Worm (Caenorhabditis elegans): ENCODE measurements around the gene Y60A9.3.

Gene Y60A9.3

ce11 chrX:14423105-14423504 is 40.1 kb downstream of the Y60A9.3 start, which contains the start of gene fipr-3:
Gene fipr-3, plus strand, starts transcription at chrX:14423405.
- TF ChIP-seq vab-15 (tag; optimal IDR thresholded peaks at IDR 0.05) (no peak), lin-35 (GFP tag; optimal IDR thresholded peaks at IDR 0.05) (no peak), nhr-85 (tag) (no peak), fos-1 (tag; optimal IDR thresholded peaks at IDR 0.05) (no peak), lin-39 (tag; optimal IDR thresholded peaks at IDR 0.05) (no peak), elt-2 (tag; optimal IDR thresholded peaks at IDR 0.05) (no peak), unc-62 (GFP tag; optimal IDR thresholded peaks at IDR 0.05) (no peak)

ce11 chrX:14424186-14424585 is 41.1 kb downstream of the Y60A9.3 start:
- TF ChIP-seq ceh-63 (GFP tag; optimal IDR thresholded peaks at IDR 0.05) (no peak), ztf-4 (tag; optimal IDR thresholded peaks at IDR 0.05) (no peak), irx-1 (tag; optimal IDR thresholded peaks at IDR 0.05) (no peak), lin-39 (tag; optimal IDR thresholded peaks at IDR 0.05) (no peak), egl-13 (tag; optimal IDR thresholded peaks at IDR 0.05) (no peak), sptf-1 (tag; optimal IDR thresholded peaks at IDR 0.05) (no peak), unc-98 (GFP tag; IDR thresholded peaks at IDR 0.05) (no peak), ceh-90 (tag; optimal IDR thresholded peaks at IDR 0.05) (no peak), jun-1 (tag; optimal IDR thresholded peaks at IDR 0.05) (no peak), nhr-12 (tag; optimal IDR thresholded peaks at IDR 0.05) (no peak), ceh-82 (tag; optimal IDR thresholded peaks at IDR 0.05) (no peak), ces-1 (GFP tag; optimal IDR thresholded peaks at IDR 0.05) (no peak), egl-27 (tag; optimal IDR thresholded peaks at IDR 0.05) (no peak), vab-15 (tag; optimal IDR thresholded peaks at IDR 0.05) (no peak), C34B4.2 (tag; optimal IDR thresholded peaks at IDR 0.05) (no peak), nhr-90 (tag; optimal IDR thresholded peaks at IDR 0.05; ENCODE audit: poor library complexity) (no peak), sup-37 (GFP tag; optimal IDR thresholded peaks at IDR 0.05) (no peak), dsc-1 (tag; optimal IDR thresholded peaks at IDR 0.05) (no peak), hlh-17 (GFP tag; optimal IDR thresholded peaks at IDR 0.05; ENCODE audit: borderline replicate concordance) (no peak)

- TF ChIP-seq lin-14 (GFP tag; optimal IDR thresholded peaks at IDR 0.05) (no peak), elt-3 (tag; optimal IDR thresholded peaks at IDR 0.05) (peak in 1 of 6 experiments; percentile 71)
These were observed 41.6 kb downstream of the Y60A9.3 start, which contains the start of gene F23D12.11 for ce11 chrX:14424673-14425072. Gene F23D12.11, minus strand, starts transcription at chrX:14424751.

ce11 chrX:14428052-14428451 is 45.0 kb downstream of the Y60A9.3 start, which contains the start of gene F23D12.1:
Gene F23D12.1, minus strand, starts transcription at chrX:14428152.
- no peak for TF ChIP-seq ztf-4 (tag; optimal IDR thresholded peaks at IDR 0.05)
- TF ChIP-seq nhr-20 (tag; optimal IDR thresholded peaks at IDR 0.05): no peak
- no peak for TF ChIP-seq aha-1 (tag; optimal IDR thresholded peaks at IDR 0.05)
- no peak for TF ChIP-seq sox-4 (tag; optimal IDR thresholded peaks at IDR 0.05)
- TF ChIP-seq ets-5 (GFP tag; IDR thresholded peaks at IDR 0.05): no peak
- TF ChIP-seq nhr-19 (GFP tag; conservative IDR thresholded peaks at IDR 0.05): no peak
- TF ChIP-seq swsn-7 (tag; optimal IDR thresholded peaks at IDR 0.05): no peak
- no peak for TF ChIP-seq snu-23 (GFP tag; optimal IDR thresholded peaks at IDR 0.05)
- no peak for TF ChIP-seq lsy-2 (tag; optimal IDR thresholded peaks at IDR 0.05)
- no peak for TF ChIP-seq C04F5.9 (tag; optimal IDR thresholded peaks at IDR 0.05)
- TF ChIP-seq pag-3 (tag; optimal IDR thresholded peaks at IDR 0.05; ENCODE audit: borderline replicate concordance, insufficient read depth): no peak

- no peak for TF ChIP-seq ceh-88 (GFP tag; IDR thresholded peaks at IDR 0.05)
- TF ChIP-seq efl-1 (optimal IDR thresholded peaks at IDR 0.05): no peak
- peak in 1 of 2 experiments; percentile 62 for TF ChIP-seq efl-1 (GFP tag; optimal IDR thresholded peaks at IDR 0.05 in 1 of 2)
These were observed 47.4 kb downstream of the Y60A9.3 start for ce11 chrX:14430436-14430835.
